Worm (Caenorhabditis elegans) whole organism, L2 larva: Measurements from ENCODE around the gene ldp-1.
"Not testable (repeated sequence)": the region's sequence is repeated elsewhere in the genome, so short reads cannot be mapped to it uniquely, and the experiment has no call there.

Experiments used
- F13H6.1 ChIP-seq: sonication (generic microtip); optimal IDR thresholded peaks from 2 replicates; lab custom pipeline; 2016; ENCODE audit warnings: missing genetic modification characterization, missing compliant biosample characterization
- aly-2 ChIP-seq: fragments of 150-350 bp; optimal IDR thresholded peaks from 2 replicates; lab custom pipeline; 2014; ENCODE audit warnings: missing biosample characterization, missing genetic modification characterization
- crh-2 ChIP-seq: sonication (generic microtip); optimal IDR thresholded peaks from 2 replicates; lab custom pipeline; 2017; ENCODE audit warnings: missing biosample characterization, missing genetic modification characterization
- elt-1 ChIP-seq: fragments of 150-350 bp; optimal IDR thresholded peaks from 2 replicates; lab custom pipeline; 2014; ENCODE audit warnings: missing biosample characterization, missing genetic modification characterization
- fos-1 ChIP-seq: fragments of 150-350 bp; optimal IDR thresholded peaks from 2 replicates; lab custom pipeline; 2014; ENCODE audit warnings: missing biosample characterization, missing genetic modification characterization
- lin-13 ChIP-seq: fragments of 150-350 bp; optimal IDR thresholded peaks from 2 replicates; lab custom pipeline; 2014; ENCODE audit warnings: missing biosample characterization, missing genetic modification reagents, missing genetic modification characterization
- lin-39 ChIP-seq: fragments of 150-350 bp; optimal IDR thresholded peaks from 2 replicates; lab custom pipeline; 2014; ENCODE audit warnings: missing biosample characterization, missing genetic modification reagents, missing genetic modification characterization
- mdl-1 ChIP-seq, 2 experiments: fragments of 150-350 bp in 1 of 2; sonication (generic microtip) in 1 of 2; optimal IDR thresholded peaks; 2 replicates each; lab custom pipeline; 2017; ENCODE audit warnings: missing biosample characterization in 2 of 2, missing genetic modification characterization in 2 of 2
- nhr-237 ChIP-seq: fragments of 150-350 bp; optimal IDR thresholded peaks from 2 replicates; lab custom pipeline; 2014; ENCODE audit warnings: missing biosample characterization, missing genetic modification characterization
- snpc-4 ChIP-seq: fragments of 150-350 bp; optimal IDR thresholded peaks from 2 replicates; lab custom pipeline; 2014; ENCODE audit warnings: missing biosample characterization, missing genetic modification characterization

ce11 chrV:2085745-2086267, 41.5 kb upstream of the ldp-1 start, which contains the start of gene F36F12.3:
- not testable (repeated sequence) for TF ChIP-seq fos-1 (tag; lab: Kevin White, UChicago); nhr-237 (tag; lab: Kevin White, UChicago); aly-2 (tag; lab: Kevin White, UChicago); snpc-4; lin-13 (GFP tag; lab: Kevin White, UChicago); crh-2 (tag; lab: Kevin White, UChicago); elt-1 (tag; lab: Kevin White, UChicago); mdl-1 (tag; optimal IDR thresholded peaks at IDR 0.05; lab: Kevin White, UChicago); lin-39; F13H6.1
